Fruit fly (Drosophila melanogaster) whole organism, embryonic: ENCODE data around the gene CG3339.

Experiments
- Asciz ChIP-seq: fragments of 200-800 bp; sonication (Bioruptor generic); optimal IDR thresholded peaks from 2 replicates; lab custom pipeline; 2017; ENCODE audit warnings: missing biosample characterization, mild to moderate bottlenecking, missing genetic modification characterization, missing genetic modification reagents
- CG11696 ChIP-seq: fragments of 200-800 bp; sonication (Bioruptor generic); IDR thresholded peaks from 2 replicates; pipeline ENCODE4 v1.3.6; 2022; ENCODE audit warnings: missing biosample characterization, missing genetic modification characterization
- CG15601 ChIP-seq: fragments of 200-800 bp; sonication (Bioruptor generic); optimal IDR thresholded peaks from 3 replicates; lab custom pipeline; 2019; ENCODE audit warnings: missing biosample characterization, mild to moderate bottlenecking, missing genetic modification characterization, moderate library complexity
- CG17328 ChIP-seq: fragments of 200-800 bp; sonication (Bioruptor generic); IDR thresholded peaks from 2 replicates; pipeline ENCODE4 v1.3.6; 2022; ENCODE audit warnings: missing biosample characterization, missing genetic modification characterization
- CG7786 ChIP-seq: fragments of 200-800 bp; sonication (Bioruptor generic); optimal IDR thresholded peaks from 2 replicates; lab custom pipeline; 2016; ENCODE audit warnings: missing biosample characterization, missing genetic modification characterization
- D19A ChIP-seq: fragments of 200-800 bp; optimal IDR thresholded peaks from 3 replicates; lab custom pipeline; 2019; ENCODE audit warnings: missing biosample characterization, mild to moderate bottlenecking, missing genetic modification characterization, moderate library complexity
- D19B ChIP-seq: fragments of 200-800 bp; sonication (Bioruptor generic); optimal IDR thresholded peaks from 2 replicates; lab custom pipeline; 2017; ENCODE audit warnings: missing biosample characterization, mild to moderate bottlenecking, missing genetic modification characterization
- Xrp1 ChIP-seq: fragments of 200-800 bp; sonication (Bioruptor generic); IDR thresholded peaks from 2 replicates; pipeline ENCODE4 v1.3.6; 2022; ENCODE audit warnings: missing biosample characterization, missing genetic modification characterization
- ci ChIP-seq: fragments of 200-800 bp; sonication (Bioruptor generic); IDR thresholded peaks from 3 replicates; pipeline ENCODE4 v1.3.6; 2022; ENCODE audit warnings: missing biosample characterization, missing genetic modification characterization
- crc ChIP-seq: fragments of 200-800 bp; sonication (Bioruptor generic); optimal IDR thresholded peaks from 2 replicates; lab custom pipeline; 2016; ENCODE audit warnings: missing biosample characterization, missing genetic modification characterization
- hkb ChIP-seq, 2 experiments: fragments of 200-800 bp in 1 of 2; fragments of >200 bp in 1 of 2; sonication (Bioruptor generic) in 1 of 2; IDR thresholded peaks in 1 of 2; optimal IDR thresholded peaks in 1 of 2; 2 replicates each; pipeline versions ENCODE4 v1.3.6 to Lab custom; 2017 to 2022; ENCODE audit warnings: missing biosample characterization in 1 of 2, missing genetic modification characterization in 1 of 2
- row ChIP-seq: fragments of 200-800 bp; sonication (Bioruptor generic); IDR thresholded peaks from 3 replicates; pipeline ENCODE4 v1.3.6; 2022; ENCODE audit warnings: missing biosample characterization, missing genetic modification characterization
- sens ChIP-seq: fragments of 200-800 bp; sonication (Bioruptor generic); peaks from one replicate; lab custom pipeline; 2016; ENCODE audit warnings: missing biosample characterization, missing genetic modification characterization

CG3339 gene

DNA sequence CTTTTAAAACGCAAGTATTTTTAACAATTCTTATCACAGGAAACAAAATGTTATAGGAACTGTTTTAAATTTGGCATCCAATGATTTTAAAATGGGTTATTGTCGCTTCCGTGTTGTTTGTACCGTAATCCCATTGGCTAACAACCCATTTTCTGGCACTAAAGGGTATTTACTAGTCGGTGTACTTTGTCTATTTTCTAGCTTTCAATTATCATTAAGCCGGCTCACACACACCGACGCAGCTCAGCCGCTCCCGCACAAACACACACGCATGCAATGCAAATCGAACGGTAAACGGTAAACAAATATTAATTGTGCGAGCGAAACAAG is 77.7 kb downstream of the CG3339 start:
- TF ChIP-seq D19B (GFP tag; lab: Kevin White, UChicago), result peak; percentile 16
- TF ChIP-seq crc (GFP tag; lab: Kevin White, UChicago), result no peak
- peak; percentile 26; the same call in 2 of the 3 replicates for TF ChIP-seq row
- TF ChIP-seq sens (GFP tag; lab: Kevin White, UChicago), result peak; percentile 82
- TF ChIP-seq ci (GFP tag; lab: Robert Waterston, UW), result 0 out of 3 replicates have a peak, but pooled peaks have one; percentile 16
- peak; percentile 35; the same call in 1 of the 2 replicates for TF ChIP-seq Xrp1
- peak; percentile 42; the same call in 1 of the 2 replicates for TF ChIP-seq CG17328 (GFP tag; lab: Robert Waterston, UW)
- no peak for TF ChIP-seq Asciz (GFP tag; lab: Kevin White, UChicago)
- no peak for TF ChIP-seq hkb (optimal IDR thresholded peaks at IDR 0.05; lab: Kevin White, UChicago)
- TF ChIP-seq hkb (GFP tag; IDR thresholded peaks at IDR 0.05; lab: Robert Waterston, UW), result 0 out of 2 replicates have a peak, but pooled peaks have one; percentile 18
- TF ChIP-seq CG7786 (GFP tag; lab: Kevin White, UChicago), result no peak
- TF ChIP-seq CG15601 (tag; lab: Kevin White, UChicago), result peak; percentile 9
- 0 out of 2 replicates have a peak, but pooled peaks have one; percentile 8 for TF ChIP-seq CG11696
- peak; percentile 97 for TF ChIP-seq D19A
